Fruit fly (Drosophila melanogaster): ENCODE data around the gene CG34384.

CG34384 gene

dm6 chr3R:7895457-7895856 is 81.3 kb downstream of the CG34384 start (continued):
- no peak for TF ChIP-seq Hr39 (GFP tag; optimal IDR thresholded peaks at IDR 0.05)
- TF ChIP-seq CG6276 (GFP tag; optimal IDR thresholded peaks at IDR 0.05) = no peak
- peak; percentile 88 for TF ChIP-seq CG11762 (GFP tag; optimal IDR thresholded peaks at IDR 0.05; ENCODE audit: insufficient read depth)
- no peak for TF ChIP-seq ss (GFP tag; optimal IDR thresholded peaks at IDR 0.05)
- TF ChIP-seq topi (GFP tag; optimal IDR thresholded peaks at IDR 0.05) = peak; percentile 49
- peak; percentile 86 for TF ChIP-seq net (GFP tag; optimal IDR thresholded peaks at IDR 0.05)
- TF ChIP-seq salr (GFP tag; optimal IDR thresholded peaks at IDR 0.05) = no peak
- no peak for TF ChIP-seq CG16779 (tag; optimal IDR thresholded peaks at IDR 0.05)
- peak; percentile 36 for TF ChIP-seq esn (GFP tag; optimal IDR thresholded peaks at IDR 0.05)
- peak; percentile 95 for TF ChIP-seq CG6163 (GFP tag; IDR thresholded peaks at IDR 0.05)
- no peak for TF ChIP-seq CG6792 (GFP tag; optimal IDR thresholded peaks at IDR 0.05)
- TF ChIP-seq lz (GFP tag; optimal IDR thresholded peaks at IDR 0.05) = peak; percentile 62
- TF ChIP-seq CG9139 (GFP tag; optimal IDR thresholded peaks at IDR 0.05) = no peak
- TF ChIP-seq eg (GFP tag; IDR thresholded peaks at IDR 0.05) = peak; percentile 97

- no peak for TF ChIP-seq esn (GFP tag; optimal IDR thresholded peaks at IDR 0.05)
- TF ChIP-seq dsx (GFP tag; optimal IDR thresholded peaks at IDR 0.05; ENCODE audit: poor library complexity, severe bottlenecking) = no peak
- TF ChIP-seq CG6854 (GFP tag; optimal IDR thresholded peaks at IDR 0.05) = no peak
- TF ChIP-seq OdsH (GFP tag; optimal IDR thresholded peaks at IDR 0.05) = no peak
- no peak for TF ChIP-seq CG8319 (GFP tag; optimal IDR thresholded peaks at IDR 0.05)
- no peak for TF ChIP-seq Blimp-1 (GFP tag; optimal IDR thresholded peaks at IDR 0.05)
- TF ChIP-seq CG8119 (GFP tag; IDR thresholded peaks at IDR 0.05) = no peak
- no peak for TF ChIP-seq CG4318 (GFP tag; optimal IDR thresholded peaks at IDR 0.05)
- TF ChIP-seq Eip75B (GFP tag; optimal IDR thresholded peaks at IDR 0.05) = no peak
- no peak for TF ChIP-seq CG6808 (GFP tag; optimal IDR thresholded peaks at IDR 0.05)
- TF ChIP-seq CG10669 (GFP tag; optimal IDR thresholded peaks at IDR 0.05) = no peak
- no peak for TF ChIP-seq CG10631 (GFP tag; optimal IDR thresholded peaks at IDR 0.05)
- TF ChIP-seq Sox14 (GFP tag; optimal IDR thresholded peaks at IDR 0.05) = no peak
- TF ChIP-seq Sox15 (GFP tag; optimal IDR thresholded peaks at IDR 0.05) = no peak
These were observed 85.1 kb downstream of the CG34384 start for dm6 chr3R:7899277-7899676.

dm6 chr3R:7902313-7902872 is 88.2 kb downstream of the CG34384 start, which contains the start of gene mRpS9:
TSS of gene mRpS9 (minus strand) at chr3R:7902667.
- TF ChIP-seq topi (GFP tag; optimal IDR thresholded peaks at IDR 0.05) (no peak), achi (GFP tag; optimal IDR thresholded peaks at IDR 0.05) (no peak)

Data from whole organism, prepupa.